Fruit fly (Drosophila melanogaster) whole organism, embryonic: Measurements from ENCODE around the gene CG31313.

Experiments
- ATbp ChIP-seq: fragments of 200-800 bp; sonication (Bioruptor generic); optimal IDR thresholded peaks from 2 replicates; lab custom pipeline; 2017; ENCODE audit warnings: missing biosample characterization, mild to moderate bottlenecking, missing genetic modification characterization, missing genetic modification reagents
- Awh ChIP-seq: fragments of 200-800 bp; sonication (Bioruptor generic); IDR thresholded peaks from 2 replicates; pipeline ENCODE4, ENCODE4 v1.3.6; 2022; ENCODE audit warnings: missing biosample characterization, missing genetic modification characterization
- BtbVII ChIP-seq: fragments of 200-800 bp; sonication (Bioruptor generic); optimal IDR thresholded peaks from 3 replicates; lab custom pipeline; 2017; ENCODE audit warnings: missing biosample characterization, mild to moderate bottlenecking, missing genetic modification characterization
- CG10543 ChIP-seq: fragments of 200-800 bp; sonication (Bioruptor generic); optimal IDR thresholded peaks from 3 replicates; lab custom pipeline; 2017; ENCODE audit warnings: missing biosample characterization, mild to moderate bottlenecking, missing genetic modification characterization, moderate library complexity
- CG10654 ChIP-seq: fragments of 200-800 bp; sonication (Bioruptor generic); optimal IDR thresholded peaks from 2 replicates; lab custom pipeline; 2016; ENCODE audit warnings: missing biosample characterization, missing genetic modification characterization
- CG11398 ChIP-seq: fragments of 200-800 bp; sonication (Bioruptor generic); optimal IDR thresholded peaks from 2 replicates; lab custom pipeline; 2016; ENCODE audit warnings: missing biosample characterization, missing genetic modification characterization
- CG11696 ChIP-seq: fragments of 200-800 bp; sonication (Bioruptor generic); IDR thresholded peaks from 2 replicates; pipeline ENCODE4 v1.3.6; 2022; ENCODE audit warnings: missing biosample characterization, missing genetic modification characterization
- CG12299 ChIP-seq: fragments of 200-800 bp; sonication (Bioruptor generic); optimal IDR thresholded peaks from 2 replicates; lab custom pipeline; 2018; ENCODE audit warnings: missing biosample characterization, mild to moderate bottlenecking, missing genetic modification characterization
- CG13123 ChIP-seq: fragments of 200-800 bp; sonication (Bioruptor generic); optimal IDR thresholded peaks from 2 replicates; lab custom pipeline; 2016; ENCODE audit warnings: missing biosample characterization, missing genetic modification characterization
- CG14014 ChIP-seq: fragments of 200-800 bp; sonication (Bioruptor generic); IDR thresholded peaks from 2 replicates; pipeline ENCODE4 v1.3.6; 2022; ENCODE audit warnings: missing biosample characterization, missing genetic modification characterization
- CG17385 ChIP-seq: fragments of 200-800 bp; sonication (Bioruptor generic); optimal IDR thresholded peaks from 3 replicates; lab custom pipeline; 2018; ENCODE audit warnings: missing biosample characterization, mild to moderate bottlenecking, missing genetic modification characterization
- CG18262 ChIP-seq: fragments of 200-800 bp; optimal IDR thresholded peaks from 3 replicates; lab custom pipeline; 2019; ENCODE audit warnings: missing biosample characterization, mild to moderate bottlenecking, missing genetic modification characterization, moderate library complexity
- CG2120 ChIP-seq: fragments of 200-800 bp; sonication (Bioruptor generic); optimal IDR thresholded peaks from 3 replicates; lab custom pipeline; 2016; ENCODE audit warnings: missing biosample characterization, missing genetic modification characterization
- CG3065 ChIP-seq: fragments of 200-800 bp; sonication (Bioruptor generic); optimal IDR thresholded peaks from 2 replicates; lab custom pipeline; 2016; ENCODE audit warnings: missing biosample characterization, missing genetic modification characterization
- CG31365 ChIP-seq: fragments of 200-800 bp; sonication (Bioruptor generic); optimal IDR thresholded peaks from 2 replicates; lab custom pipeline; 2018; ENCODE audit warnings: missing biosample characterization, mild to moderate bottlenecking, missing genetic modification characterization
- CG3407 ChIP-seq: fragments of 200-800 bp; sonication (Bioruptor generic); optimal IDR thresholded peaks from 2 replicates; lab custom pipeline; 2018; ENCODE audit warnings: missing biosample characterization, mild to moderate bottlenecking, missing genetic modification characterization
- CG42726 ChIP-seq: fragments of 200-800 bp; sonication (Bioruptor generic); IDR thresholded peaks from 2 replicates; pipeline ENCODE4 v1.3.6; 2022; ENCODE audit warnings: missing biosample characterization, missing genetic modification characterization; ENCODE audit not compliant: partially characterized antibody
- CG4617 ChIP-seq: fragments of 200-800 bp; sonication (Bioruptor generic); optimal IDR thresholded peaks from 3 replicates; lab custom pipeline; 2016; ENCODE audit warnings: missing biosample characterization, missing genetic modification characterization, borderline replicate concordance
- CG5953 ChIP-seq: fragments of 200-800 bp; sonication (Bioruptor generic); IDR thresholded peaks from 2 replicates; pipeline ENCODE4 v1.3.6; 2022; ENCODE audit warnings: missing biosample characterization, missing genetic modification characterization
- CG8290 ChIP-seq, 3 experiments: fragments of 200-800 bp; sonication (Bioruptor generic); optimal IDR thresholded peaks; 2 replicates each; lab custom pipeline; 2016 to 2019; ENCODE audit warnings: missing biosample characterization in 3 of 3, missing genetic modification characterization in 3 of 3, mild to moderate bottlenecking in 2 of 3, moderate library complexity in 1 of 3
- CG9437 ChIP-seq: fragments of 200-800 bp; sonication (Bioruptor generic); optimal IDR thresholded peaks from 2 replicates; lab custom pipeline; 2018; ENCODE audit warnings: missing biosample characterization, mild to moderate bottlenecking, missing genetic modification characterization
- CG9797 ChIP-seq: fragments of 200-800 bp; sonication (Bioruptor generic); optimal IDR thresholded peaks from 3 replicates; lab custom pipeline; 2018; ENCODE audit warnings: missing biosample characterization, mild to moderate bottlenecking, missing genetic modification characterization
- CG9932 ChIP-seq: fragments of 200-800 bp; sonication (Bioruptor generic); IDR thresholded peaks from 2 replicates; pipeline ENCODE4 v1.3.6; 2022; ENCODE audit warnings: missing biosample characterization, missing genetic modification characterization
- Dek ChIP-seq: fragments of 200-800 bp; sonication (Bioruptor generic); optimal IDR thresholded peaks from 3 replicates; lab custom pipeline; 2019; ENCODE audit warnings: missing biosample characterization, mild to moderate bottlenecking, missing genetic modification characterization, moderate library complexity
- ERR ChIP-seq: fragments of 200-800 bp; sonication (Bioruptor generic); optimal IDR thresholded peaks from 2 replicates; lab custom pipeline; 2016; ENCODE audit warnings: missing biosample characterization, missing genetic modification characterization
- Lpt ChIP-seq: fragments of >200 bp; optimal IDR thresholded peaks from 2 replicates; lab custom pipeline; 2018; ENCODE audit warnings: missing biosample characterization, missing genetic modification characterization
- Med ChIP-seq: fragments of 200-800 bp; sonication (Bioruptor generic); peaks from one replicate; lab custom pipeline; 2016; ENCODE audit warnings: missing biosample characterization, missing genetic modification characterization, mild to moderate bottlenecking, inconsistent platforms, moderate library complexity
- PHDP ChIP-seq: fragments of 200-800 bp; sonication (Bioruptor generic); optimal IDR thresholded peaks from 3 replicates; lab custom pipeline; 2018; ENCODE audit warnings: missing biosample characterization, mild to moderate bottlenecking, missing genetic modification characterization, moderate library complexity
- Sry-β ChIP-seq: fragments of 200-800 bp; sonication (Bioruptor generic); optimal IDR thresholded peaks from 2 replicates; lab custom pipeline; 2018; ENCODE audit warnings: missing biosample characterization, mild to moderate bottlenecking, missing genetic modification characterization, moderate library complexity
- ara ChIP-seq: fragments of 200-800 bp; sonication (Bioruptor generic); IDR thresholded peaks from 2 replicates; pipeline ENCODE4 v1.3.6; 2022; ENCODE audit warnings: missing biosample characterization, missing genetic modification characterization
- bigmax ChIP-seq: fragments of 200-800 bp; sonication (Bioruptor generic); optimal IDR thresholded peaks from 2 replicates; lab custom pipeline; 2018; ENCODE audit warnings: missing biosample characterization, mild to moderate bottlenecking, missing genetic modification characterization
- cg ChIP-seq: fragments of 200-800 bp; sonication (Bioruptor generic); optimal IDR thresholded peaks from 3 replicates; lab custom pipeline; 2019; ENCODE audit warnings: missing biosample characterization, mild to moderate bottlenecking, missing genetic modification characterization, moderate library complexity
- crol ChIP-seq: fragments of 200-800 bp; sonication (Bioruptor generic); IDR thresholded peaks from 2 replicates; pipeline ENCODE4 v1.3.6; 2022; ENCODE audit warnings: missing biosample characterization, missing genetic modification characterization
- dimm ChIP-seq: fragments of 200-800 bp; sonication (Bioruptor generic); IDR thresholded peaks from 2 replicates; pipeline ENCODE4 v1.3.6; 2022; ENCODE audit warnings: missing biosample characterization, missing genetic modification characterization
- emc ChIP-seq: fragments of 200-800 bp; sonication (Bioruptor generic); optimal IDR thresholded peaks from 2 replicates; lab custom pipeline; 2016; ENCODE audit warnings: missing biosample characterization, missing genetic modification characterization
- ftz-f1 ChIP-seq: fragments of 200-800 bp; sonication (Bioruptor generic); optimal IDR thresholded peaks from 2 replicates; lab custom pipeline; 2016; ENCODE audit warnings: missing biosample characterization, missing genetic modification characterization
- gem ChIP-seq: fragments of 200-800 bp; sonication (Bioruptor generic); optimal IDR thresholded peaks from 2 replicates; lab custom pipeline; 2019; ENCODE audit warnings: missing biosample characterization, mild to moderate bottlenecking, missing genetic modification characterization, moderate library complexity
- grau ChIP-seq: fragments of 200-800 bp; optimal IDR thresholded peaks from 3 replicates; lab custom pipeline; 2019; ENCODE audit warnings: missing biosample characterization, mild to moderate bottlenecking, missing genetic modification characterization, moderate library complexity
- gsb ChIP-seq: fragments of 200-800 bp; sonication (Bioruptor generic); IDR thresholded peaks from 2 replicates; pipeline ENCODE4 v1.3.6; 2022; ENCODE audit warnings: missing biosample characterization, missing genetic modification characterization
- p53 ChIP-seq: fragments of 200-800 bp; sonication (Bioruptor generic); optimal IDR thresholded peaks from 2 replicates; lab custom pipeline; 2016; ENCODE audit warnings: missing biosample characterization, missing genetic modification characterization
- pita ChIP-seq: fragments of 200-800 bp; sonication (Bioruptor generic); optimal IDR thresholded peaks from 2 replicates; lab custom pipeline; 2017; ENCODE audit warnings: missing biosample characterization, mild to moderate bottlenecking, missing genetic modification characterization
- pum ChIP-seq: fragments of 200-800 bp; sonication (Bioruptor generic); optimal IDR thresholded peaks from 2 replicates; lab custom pipeline; 2016; ENCODE audit warnings: missing biosample characterization, missing genetic modification characterization
- scrt ChIP-seq: fragments of 200-800 bp; sonication (Bioruptor generic); optimal IDR thresholded peaks from 2 replicates; lab custom pipeline; 2018; ENCODE audit warnings: missing biosample characterization, mild to moderate bottlenecking, missing genetic modification characterization, moderate library complexity
- sens-2 ChIP-seq: fragments of 200-800 bp; sonication (Bioruptor generic); IDR thresholded peaks from 2 replicates; pipeline ENCODE4 v1.3.6; 2022; ENCODE audit warnings: missing biosample characterization, missing genetic modification characterization
- sr ChIP-seq: fragments of 200-800 bp; sonication (Bioruptor generic); IDR thresholded peaks from 3 replicates; pipeline ENCODE4 v1.3.6; 2022; ENCODE audit warnings: missing biosample characterization, missing genetic modification characterization
- tap ChIP-seq: fragments of 200-800 bp; optimal IDR thresholded peaks from 3 replicates; lab custom pipeline; 2019; ENCODE audit warnings: missing biosample characterization, mild to moderate bottlenecking, missing genetic modification characterization, moderate library complexity
- tin ChIP-seq: fragments of 200-800 bp; sonication (Bioruptor generic); optimal IDR thresholded peaks from 3 replicates; lab custom pipeline; 2016; ENCODE audit warnings: missing biosample characterization, missing genetic modification characterization
- tup ChIP-seq: fragments of 200-800 bp; sonication (Bioruptor generic); optimal IDR thresholded peaks from 2 replicates; lab custom pipeline; 2016; ENCODE audit warnings: missing biosample characterization, mild to moderate bottlenecking, missing genetic modification characterization, moderate library complexity
- vnd ChIP-seq: fragments of 200-800 bp; sonication (Bioruptor generic); IDR thresholded peaks from 3 replicates; pipeline ENCODE4 v1.3.6; 2022; ENCODE audit warnings: missing biosample characterization, missing genetic modification characterization; ENCODE audit not compliant: partially characterized antibody

Gene CG31313

DNA sequence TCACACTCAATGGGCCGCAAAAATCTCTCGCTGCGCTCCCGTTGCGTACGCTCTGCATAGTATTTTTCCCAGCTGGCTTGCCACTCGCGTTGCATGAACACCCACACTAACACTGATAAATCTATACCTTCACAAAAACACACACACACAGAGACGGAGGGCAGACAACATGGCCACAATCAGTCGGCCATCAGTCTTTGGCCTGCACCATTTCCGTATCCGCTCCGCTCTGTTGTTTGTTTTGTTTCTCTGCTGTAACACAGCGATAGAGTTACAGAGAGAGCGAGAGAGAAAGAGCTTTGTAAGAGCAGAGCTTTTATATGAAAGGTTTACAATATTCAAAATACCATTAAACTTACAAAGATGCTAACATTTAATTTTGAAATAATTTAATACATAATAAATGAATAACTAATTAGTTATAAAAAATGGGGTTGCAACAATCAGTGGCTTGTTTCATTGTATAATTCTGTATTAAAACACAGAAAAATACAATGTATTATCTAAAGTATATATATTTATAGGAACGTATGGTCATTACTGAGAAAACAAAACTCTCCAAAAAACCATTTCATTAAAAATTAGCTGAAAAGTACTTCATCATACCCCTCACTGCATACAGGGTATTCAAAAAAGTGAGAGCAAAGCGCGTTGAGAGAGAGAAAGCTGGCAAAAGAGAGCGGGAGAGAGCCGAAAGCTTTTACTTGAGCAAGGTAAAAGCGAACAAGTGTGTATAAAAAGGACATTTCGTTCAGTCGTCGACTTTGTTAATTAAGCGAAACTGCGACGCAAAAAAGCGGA, 41.9 kb upstream of the CG31313 start, which contains the start of gene CG14853 (continued):
- TF ChIP-seq crol (no peak), dimm (GFP tag; lab: Robert Waterston, UW) (peak; percentile 17; the same call in 1 of the 2 replicates), sens-2 (GFP tag; lab: Robert Waterston, UW) (peak; percentile 65), Sry-β (peak; percentile 24), CG10654 (GFP tag; lab: Kevin White, UChicago) (peak; percentile 55), Med (peak; percentile 94), CG5953 (GFP tag; lab: Robert Waterston, UW) (peak; percentile 80), CG11398 (peak; percentile 38), CG2120 (GFP tag; lab: Kevin White, UChicago) (peak; percentile 77), grau (tag; lab: Kevin White, UChicago) (peak; percentile 92), gsb (GFP tag; lab: Robert Waterston, UW) (peak; percentile 51), CG9437 (GFP tag; lab: Kevin White, UChicago) (peak; percentile 84), Awh (GFP tag; lab: Robert Waterston, UW) (peak; percentile 59), ERR (GFP tag; lab: Kevin White, UChicago) (no peak), ara (GFP tag; lab: Robert Waterston, UW) (peak; percentile 49; the same call in 1 of the 2 replicates), CG13123 (peak; percentile 33), CG14014 (peak; percentile 74), CG8290 (GFP tag; optimal IDR thresholded peaks at IDR 0.05; lab: Kevin White, UChicago) (peak; percentile 15), CG8290 (tag; optimal IDR thresholded peaks at IDR 0.05; lab: Kevin White, UChicago) (peak; percentile 50 to 82), ATbp (peak; percentile 76), CG3407 (peak; percentile 36), bigmax (GFP tag; lab: Kevin White, UChicago) (peak; percentile 50), CG12299 (no peak), tin (GFP tag; lab: Kevin White, UChicago) (peak; percentile 32), CG3065 (peak; percentile 48), CG42726 (GFP tag; lab: Robert Waterston, UW) (no peak), CG10543 (GFP tag; lab: Kevin White, UChicago) (peak; percentile 40), tap (peak; percentile 34), Dek (tag; lab: Kevin White, UChicago) (peak; percentile 77), cg (GFP tag; lab: Kevin White, UChicago) (peak; percentile 52), CG31365 (peak; percentile 66), gem (tag; lab: Kevin White, UChicago) (peak; percentile 89), pita (GFP tag; lab: Kevin White, UChicago) (no peak), CG4617 (GFP tag; lab: Kevin White, UChicago) (peak; percentile 44), CG18262 (tag; lab: Kevin White, UChicago) (peak; percentile 88), BtbVII (GFP tag; lab: Kevin White, UChicago) (peak; percentile 62), vnd (no peak), emc (GFP tag; lab: Kevin White, UChicago) (no peak), pum (GFP tag; lab: Kevin White, UChicago) (no peak), Lpt (no peak), ftz-f1 (GFP tag; lab: Kevin White, UChicago) (no peak), CG11696 (0 out of 2 replicates have a peak, but pooled peaks have one; percentile 31), CG9932 (GFP tag; lab: Robert Waterston, UW) (peak; percentile 70), sr (GFP tag; lab: Robert Waterston, UW) (peak; percentile 60; the same call in 2 of the 3 replicates), p53 (no peak), tup (no peak), CG17385 (GFP tag; lab: Kevin White, UChicago) (peak; percentile 77), scrt (GFP tag; lab: Kevin White, UChicago) (peak; percentile 43), CG9797 (GFP tag; lab: Kevin White, UChicago) (peak; percentile 21), PHDP (peak; percentile 94)
